Worm (Caenorhabditis elegans): ENCODE results near the gene sru-21.
"Not testable (repeated sequence)": the region's sequence is repeated elsewhere in the genome, so short reads cannot be mapped to it uniquely, and the experiment has no call there.

sru-21 gene

DNA sequence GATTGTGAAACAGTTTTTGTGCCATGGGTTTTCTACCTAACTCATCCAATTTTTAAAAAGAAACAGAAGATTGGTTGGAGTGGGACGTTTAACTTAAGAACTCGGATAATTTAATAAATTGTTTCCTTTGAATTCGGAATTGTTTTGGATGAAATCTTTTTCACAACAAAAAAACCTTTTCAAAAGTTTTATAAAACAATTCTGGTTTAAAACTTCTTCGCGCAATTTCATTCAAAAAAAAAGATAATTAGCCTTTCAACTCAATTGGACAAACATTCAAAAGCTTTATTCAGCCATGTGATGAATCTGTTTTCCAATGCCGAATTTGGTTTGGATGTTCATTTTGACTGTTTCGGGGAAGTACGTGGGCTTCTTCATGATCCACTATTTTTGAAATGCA lies 39.4 kb upstream of the sru-21 start, which contains the start of gene Y45F10B.12:
TSS of gene Y45F10B.12 (plus strand) at position 301 of the 400 bp plus-strand sequence.
- no peak for TF ChIP-seq M03D4.4 (tag; optimal IDR thresholded peaks at IDR 0.05)
- TF ChIP-seq ceh-83 (GFP tag; optimal IDR thresholded peaks at IDR 0.05): no peak
- no peak for TF ChIP-seq sptf-1 (tag; optimal IDR thresholded peaks at IDR 0.05)
- TF ChIP-seq nhr-28 (tag; optimal IDR thresholded peaks at IDR 0.05): no peak
- TF ChIP-seq ceh-39 (tag; optimal IDR thresholded peaks at IDR 0.05): no peak
- no peak for TF ChIP-seq pha-4 (tag; optimal IDR thresholded peaks at IDR 0.05)
- no peak for TF ChIP-seq lin-13 (tag; optimal IDR thresholded peaks at IDR 0.05)
- no peak for TF ChIP-seq elt-1 (tag; optimal IDR thresholded peaks at IDR 0.05; ENCODE audit: borderline replicate concordance, insufficient read depth)
- TF ChIP-seq ztf-11 (tag; optimal IDR thresholded peaks at IDR 0.05): no peak
- no peak for TF ChIP-seq mls-2 (tag; optimal IDR thresholded peaks at IDR 0.05)
- TF ChIP-seq unc-39 (tag; optimal IDR thresholded peaks at IDR 0.05): no peak
- no peak for TF ChIP-seq snpc-4 (tag; optimal IDR thresholded peaks at IDR 0.05)
- TF ChIP-seq hlh-1 (tag; optimal IDR thresholded peaks at IDR 0.05): no peak
- no peak for TF ChIP-seq nhr-12 (tag; optimal IDR thresholded peaks at IDR 0.05)
- no peak for TF ChIP-seq bed-3 (GFP tag; optimal IDR thresholded peaks at IDR 0.05)
- TF ChIP-seq sem-2 (GFP tag; optimal IDR thresholded peaks at IDR 0.05): no peak
- no peak for TF ChIP-seq nhr-2 (tag; optimal IDR thresholded peaks at IDR 0.05)
- no peak for TF ChIP-seq lsy-2 (tag; optimal IDR thresholded peaks at IDR 0.05)
- TF ChIP-seq mab-5 (tag; optimal IDR thresholded peaks at IDR 0.05): no peak
- no peak for TF ChIP-seq mep-1 (tag; optimal IDR thresholded peaks at IDR 0.05)

DNA sequence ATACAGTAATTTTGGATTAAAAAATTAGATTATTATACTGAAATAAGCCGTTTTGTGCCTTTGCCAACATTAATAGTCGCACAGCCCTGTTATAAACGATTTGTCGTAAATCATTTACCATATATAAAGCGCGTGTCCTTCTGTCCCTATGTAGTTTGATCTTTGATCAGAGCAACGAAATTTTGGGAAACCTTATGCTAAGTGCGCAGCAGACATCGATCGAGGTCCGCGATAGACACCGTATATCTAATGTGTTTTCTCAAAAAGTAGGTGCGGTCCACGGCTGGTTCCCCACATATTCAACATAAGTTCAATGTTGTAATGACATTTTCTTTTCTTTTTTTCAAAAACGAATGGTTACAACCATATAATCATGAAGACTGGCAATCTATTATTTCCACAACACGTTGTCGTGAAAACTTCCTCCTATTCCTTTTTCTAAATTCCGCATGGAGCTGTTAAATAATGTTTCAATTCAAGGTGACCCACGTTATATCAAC lies 38.0 kb upstream of the sru-21 start, which contains the start of gene sru-9:
TSS of gene sru-9 (plus strand) at position 450 of the 500 bp plus-strand sequence.
- TF ChIP-seq pha-4, nhr-237, ztf-11 (tag; optimal IDR thresholded peaks at IDR 0.05): not testable (repeated sequence)

DNA sequence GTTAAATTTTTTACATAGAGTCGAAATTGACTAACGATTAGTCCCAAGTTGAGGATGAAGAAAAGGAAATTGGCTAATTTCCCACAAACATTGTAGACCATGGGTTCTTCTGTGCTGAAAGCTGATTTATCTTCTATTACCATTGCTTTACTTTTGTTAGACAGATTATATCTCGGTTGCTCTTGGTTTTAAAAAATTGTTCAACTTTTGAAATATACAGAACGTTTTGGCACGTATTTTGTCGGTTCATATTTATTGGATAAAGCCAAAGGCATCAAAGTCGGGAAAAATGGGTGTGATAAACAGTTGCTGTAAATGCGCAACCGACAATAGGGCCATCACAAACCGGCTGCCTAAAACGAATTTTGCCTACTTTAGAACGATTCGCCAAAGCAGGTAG lies 34.9 kb upstream of the sru-21 start, which contains the start of gene tsp-5:
TSS of gene tsp-5 (minus strand) at position 101 of the 400 bp plus-strand sequence.
- no peak for TF ChIP-seq zip-8 (tag; optimal IDR thresholded peaks at IDR 0.05)
- no peak for TF ChIP-seq mep-1 (tag; optimal IDR thresholded peaks at IDR 0.05)
- TF ChIP-seq ceh-43 (GFP tag; optimal IDR thresholded peaks at IDR 0.05): no peak
- no peak for TF ChIP-seq nhr-12 (tag; optimal IDR thresholded peaks at IDR 0.05)
- TF ChIP-seq sptf-1 (tag; optimal IDR thresholded peaks at IDR 0.05): no peak
- TF ChIP-seq mab-5 (tag; optimal IDR thresholded peaks at IDR 0.05): no peak
- no peak for TF ChIP-seq ces-1 (GFP tag; optimal IDR thresholded peaks at IDR 0.05)
- TF ChIP-seq ham-2 (GFP tag; optimal IDR thresholded peaks at IDR 0.05): no peak
- no peak for TF ChIP-seq nhr-2 (tag; optimal IDR thresholded peaks at IDR 0.05)
- no peak for TF ChIP-seq hlh-1 (tag; optimal IDR thresholded peaks at IDR 0.05)
- no peak for TF ChIP-seq elt-3 (tag; optimal IDR thresholded peaks at IDR 0.05)
- no peak for TF ChIP-seq nhr-76 (tag; optimal IDR thresholded peaks at IDR 0.05)

DNA sequence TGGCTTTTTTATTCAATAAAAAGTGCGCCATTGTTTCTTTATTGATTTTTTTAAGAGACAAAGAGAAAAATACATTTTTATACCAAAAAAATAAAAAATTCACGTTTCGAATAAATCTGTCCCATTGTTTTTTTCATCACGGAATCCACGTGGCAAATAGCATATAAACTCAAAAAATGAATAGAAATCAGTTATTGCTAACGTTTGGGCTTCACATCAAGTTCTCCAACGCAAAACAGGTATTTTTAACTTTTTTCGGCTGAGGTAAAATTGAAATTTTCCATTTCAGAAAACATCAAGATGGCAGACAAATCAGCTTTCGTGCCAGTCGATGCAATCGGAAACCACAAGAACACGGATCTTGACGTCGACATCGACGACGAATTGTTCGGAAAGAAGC lies 33.2 kb upstream of the sru-21 start, which contains the start of gene Y45F10B.3:
TSS of gene Y45F10B.3 (plus strand) at position 301 of the 400 bp plus-strand sequence.
- no peak for TF ChIP-seq ceh-39 (tag; optimal IDR thresholded peaks at IDR 0.05)
- no peak for TF ChIP-seq nhr-12 (tag; optimal IDR thresholded peaks at IDR 0.05)
- TF ChIP-seq sptf-1 (tag; optimal IDR thresholded peaks at IDR 0.05): no peak

DNA sequence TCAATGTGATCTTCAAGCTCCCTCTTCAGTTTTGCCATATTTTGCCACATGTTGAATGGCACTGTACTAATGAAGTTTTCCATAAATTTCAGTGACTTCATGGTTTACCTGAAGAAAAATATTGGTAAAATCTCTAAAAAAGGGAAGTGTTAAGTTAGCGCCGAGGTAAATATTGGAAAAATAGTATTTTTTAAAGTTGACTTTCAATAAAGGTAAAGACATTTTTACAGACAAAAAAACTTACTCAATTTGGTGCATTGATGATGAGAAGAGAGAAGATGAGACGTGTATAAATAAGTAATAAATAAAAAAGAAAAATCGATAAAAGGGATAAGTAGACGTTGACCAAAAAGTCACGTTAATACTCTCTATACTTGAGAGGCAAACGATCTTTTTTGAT lies 28.8 kb upstream of the sru-21 start, which contains the start of gene Y45F10B.9:
TSS of gene Y45F10B.9 (minus strand) at position 101 of the 400 bp plus-strand sequence.
- TF ChIP-seq ces-1 (GFP tag; optimal IDR thresholded peaks at IDR 0.05); tbx-8 (GFP tag; optimal IDR thresholded peaks at IDR 0.05); ztf-11 (tag; optimal IDR thresholded peaks at IDR 0.05): not testable (repeated sequence)

DNA sequence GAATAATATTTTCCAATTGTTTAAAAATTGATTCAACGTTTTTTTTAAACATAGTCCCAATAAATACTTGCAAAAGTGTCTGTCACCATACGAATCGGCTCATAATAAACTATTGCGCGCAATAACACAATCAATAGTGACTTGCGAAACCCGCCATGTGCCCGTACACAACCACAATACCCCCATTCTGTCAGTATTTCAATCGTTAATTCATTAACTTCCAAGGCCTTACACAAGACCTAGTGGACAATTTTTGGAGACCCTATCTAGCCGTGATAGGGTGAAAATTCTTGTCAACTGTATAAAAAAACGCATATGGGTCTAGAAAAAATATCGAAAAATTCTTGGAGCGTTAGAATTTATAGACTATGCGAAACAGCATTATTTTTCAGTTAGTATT lies 25.9 kb upstream of the sru-21 start:
- no peak for TF ChIP-seq bed-3 (GFP tag; optimal IDR thresholded peaks at IDR 0.05)
- TF ChIP-seq nhr-12 (tag; optimal IDR thresholded peaks at IDR 0.05): no peak
- no peak for TF ChIP-seq blmp-1 (tag; optimal IDR thresholded peaks at IDR 0.05)
- no peak for TF ChIP-seq elt-1 (tag; optimal IDR thresholded peaks at IDR 0.05; ENCODE audit: borderline replicate concordance, insufficient read depth)
- TF ChIP-seq lin-13 (tag; optimal IDR thresholded peaks at IDR 0.05): no peak
- no peak for TF ChIP-seq M03D4.4 (tag; optimal IDR thresholded peaks at IDR 0.05)
- TF ChIP-seq ztf-11 (tag; optimal IDR thresholded peaks at IDR 0.05): no peak
- TF ChIP-seq ceh-39 (tag; optimal IDR thresholded peaks at IDR 0.05): no peak
- no peak for TF ChIP-seq unc-62 (GFP tag; optimal IDR thresholded peaks at IDR 0.05)
- no peak for TF ChIP-seq hlh-1 (tag; optimal IDR thresholded peaks at IDR 0.05)
- TF ChIP-seq nhr-76 (tag; optimal IDR thresholded peaks at IDR 0.05): no peak
- no peak for TF ChIP-seq mep-1 (tag; optimal IDR thresholded peaks at IDR 0.05)
- TF ChIP-seq pha-4 (tag; optimal IDR thresholded peaks at IDR 0.05): no peak
- TF ChIP-seq lin-32 (GFP tag; optimal IDR thresholded peaks at IDR 0.05): no peak
- no peak for TF ChIP-seq nhr-2 (tag; optimal IDR thresholded peaks at IDR 0.05)
- no peak for TF ChIP-seq sem-2 (GFP tag; optimal IDR thresholded peaks at IDR 0.05)
